Worm (Caenorhabditis elegans): ENCODE measurements around the gene F43B10.1.
A peak's percentile ranks its signal among the peaks of the same experiment; 100 is the strongest.

The F43B10.1 gene

DNA sequence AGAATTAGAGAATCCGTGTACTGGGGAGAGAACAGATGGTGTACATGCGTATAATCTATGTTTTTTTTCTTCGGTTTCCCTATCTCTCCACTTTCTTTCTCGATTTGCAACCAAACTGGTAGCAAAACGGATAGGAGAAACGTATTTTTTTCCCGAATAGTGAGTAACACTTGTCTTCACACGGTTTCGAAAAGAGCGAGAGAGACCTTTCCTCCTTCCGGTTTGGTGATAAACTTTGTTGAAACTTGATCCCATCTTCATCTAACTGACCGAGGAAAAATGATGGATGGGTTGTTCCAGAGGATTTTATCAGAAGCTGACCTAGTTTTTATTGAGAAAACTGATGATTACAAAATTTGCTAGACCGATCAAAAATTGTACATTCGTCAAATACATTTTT lies 4.3 kb downstream of the F43B10.1 start:
- no peak for TF ChIP-seq lsl-1 (GFP tag; optimal IDR thresholded peaks at IDR 0.05)
- TF ChIP-seq zfh-2 (GFP tag; conservative IDR thresholded peaks at IDR 0.05) = no peak
- TF ChIP-seq nhr-179 (tag; optimal IDR thresholded peaks at IDR 0.05) = no peak
- TF ChIP-seq repo-1 (tag; optimal IDR thresholded peaks at IDR 0.05) = no peak
- no peak for TF ChIP-seq Y56A3A.18 (GFP tag; IDR thresholded peaks at IDR 0.05)
- TF ChIP-seq B0035.1 (tag; optimal IDR thresholded peaks at IDR 0.05) = no peak
- TF ChIP-seq xnd-1 (tag; optimal IDR thresholded peaks at IDR 0.05) = no peak
- TF ChIP-seq ets-4 (GFP tag; optimal IDR thresholded peaks at IDR 0.05) = no peak
- TF ChIP-seq rcor-1 (GFP tag; IDR thresholded peaks at IDR 0.05) = no peak
- no peak for TF ChIP-seq ceh-100 (GFP tag; IDR thresholded peaks at IDR 0.05)
- TF ChIP-seq F49E8.2 (tag; optimal IDR thresholded peaks at IDR 0.05; ENCODE audit: insufficient read depth) = no peak
- no peak for TF ChIP-seq ccch-3 (GFP tag; optimal IDR thresholded peaks at IDR 0.05)
- no peak for TF ChIP-seq hsf-1 (GFP tag; IDR thresholded peaks at IDR 0.05)

DNA sequence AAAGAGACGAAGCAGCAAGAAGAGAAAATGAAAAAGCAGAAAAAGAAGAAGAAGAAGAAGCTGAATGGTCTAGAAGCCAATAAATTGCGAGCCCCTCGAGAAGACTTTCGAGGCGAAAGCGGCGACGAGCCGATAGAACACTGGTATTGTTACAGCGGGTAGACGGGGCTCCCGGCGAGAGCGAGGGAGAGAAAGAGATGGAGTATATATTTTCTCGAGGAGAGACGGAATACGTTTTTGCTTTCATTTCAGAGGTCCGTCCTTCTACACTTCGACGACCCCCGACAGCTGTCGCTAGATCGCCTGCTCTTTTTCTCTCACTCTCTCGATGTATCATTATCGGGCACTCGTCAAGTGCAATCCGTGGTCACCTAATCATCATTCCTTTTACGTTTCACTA lies 7.3 kb downstream of the F43B10.1 start:
- TF ChIP-seq B0261.1 (tag; optimal IDR thresholded peaks at IDR 0.05) (no peak), Y95B8A.8 (GFP tag; IDR thresholded peaks at IDR 0.05) (no peak), zfh-2 (GFP tag; conservative IDR thresholded peaks at IDR 0.05) (peak; percentile 72), let-526 (GFP tag; IDR thresholded peaks at IDR 0.05) (no peak), nhr-120 (GFP tag; IDR thresholded peaks at IDR 0.05) (0 out of 2 replicates have a peak, but pooled peaks have one; percentile 6)

DNA sequence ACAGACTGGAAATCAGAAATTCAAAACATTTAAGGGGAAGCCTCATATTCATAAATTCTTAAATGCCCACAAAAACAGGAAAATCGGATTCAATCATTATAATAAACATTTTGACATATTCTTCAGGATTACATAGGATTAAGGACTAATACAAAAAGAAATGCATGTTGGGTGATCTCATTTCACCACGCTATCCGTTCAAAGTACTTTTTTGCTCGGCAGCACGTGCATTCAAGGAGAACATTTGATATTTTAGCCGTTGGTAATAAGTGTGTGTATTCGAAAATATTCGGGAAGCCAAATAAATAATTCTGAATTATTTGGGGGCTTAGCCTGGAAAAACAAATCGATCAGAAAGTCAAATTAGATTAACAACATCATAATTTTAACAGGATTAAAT lies 12.0 kb downstream of the F43B10.1 start:
- TF ChIP-seq lin-35 (GFP tag; optimal IDR thresholded peaks at IDR 0.05) (no peak), snpc-3.4 (tag; optimal IDR thresholded peaks at IDR 0.05) (no peak), ceh-79 (tag; optimal IDR thresholded peaks at IDR 0.05) (no peak), snpc-1.1 (tag; optimal IDR thresholded peaks at IDR 0.05; ENCODE audit: insufficient read depth) (no peak), attf-3 (GFP tag; conservative IDR thresholded peaks at IDR 0.05) (no peak), let-526 (GFP tag; IDR thresholded peaks at IDR 0.05) (no peak), mes-4 (tag; optimal IDR thresholded peaks at IDR 0.05) (no peak)

DNA sequence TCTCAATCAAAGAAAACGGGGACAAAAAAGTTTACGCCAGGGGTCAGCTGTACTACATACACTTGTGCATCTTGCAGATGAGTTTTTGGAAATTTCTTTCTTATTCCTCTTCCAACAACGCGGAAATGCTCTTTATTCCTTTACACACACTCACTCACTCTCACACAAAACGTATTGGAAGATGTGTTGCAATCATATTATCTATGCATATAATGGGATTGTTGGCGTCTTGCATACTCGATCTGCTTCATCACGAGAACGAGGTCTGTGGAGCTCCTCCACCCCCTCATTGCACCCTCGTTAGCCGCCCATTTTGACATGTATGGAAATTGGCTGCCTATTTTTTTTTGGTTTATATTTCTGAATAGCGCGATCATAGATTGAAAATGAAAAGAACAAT lies 13.8 kb downstream of the F43B10.1 start:
- TF ChIP-seq lir-1 (GFP tag; conservative IDR thresholded peaks at IDR 0.05) (no peak), F57C9.4 (tag; optimal IDR thresholded peaks at IDR 0.05) (no peak)

DNA sequence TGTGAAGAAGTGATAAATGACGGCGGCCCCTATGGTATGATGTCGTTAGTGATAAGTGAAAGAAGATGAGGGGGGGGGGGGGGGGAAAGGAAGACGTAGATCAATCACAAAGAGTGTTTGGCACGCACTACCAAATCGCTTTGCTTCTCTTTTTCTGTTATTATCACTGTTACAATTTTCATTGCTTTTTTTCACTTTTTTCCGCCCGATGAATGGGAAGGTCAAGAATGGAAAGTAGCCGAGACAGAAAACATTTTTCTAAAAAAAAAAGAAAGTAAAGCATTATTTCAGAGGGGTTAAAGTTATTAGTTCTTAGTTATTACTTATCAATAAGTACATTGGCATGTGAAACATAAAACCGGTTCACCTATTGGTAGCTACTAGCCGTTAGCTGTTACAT lies 15.4 kb downstream of the F43B10.1 start:
- TF ChIP-seq dox-1 (GFP tag; IDR thresholded peaks at IDR 0.05) (no peak), repo-1 (tag; optimal IDR thresholded peaks at IDR 0.05) (no peak), gei-17 (GFP tag; optimal IDR thresholded peaks at IDR 0.05) (no peak), tbx-9 (tag; optimal IDR thresholded peaks at IDR 0.05; ENCODE audit: borderline replicate concordance) (no peak)

DNA sequence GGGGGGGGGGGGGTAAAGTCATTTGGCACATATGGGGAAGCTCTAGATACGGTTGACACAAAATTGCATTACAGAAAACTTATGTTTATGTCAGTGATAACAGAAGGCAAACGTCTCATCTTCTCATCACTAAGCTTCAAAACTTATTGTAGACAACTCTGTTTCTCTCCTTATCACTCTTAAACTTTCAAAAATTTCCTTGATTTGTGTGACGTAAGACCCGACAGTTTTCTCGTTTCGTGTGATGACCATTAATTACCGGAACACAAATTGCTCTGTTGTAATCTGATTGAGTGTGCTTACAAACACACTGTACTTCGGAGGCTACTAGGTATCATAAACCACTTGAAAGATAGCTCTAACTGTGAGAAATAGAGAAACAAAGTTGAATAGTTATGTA lies 17.7 kb downstream of the F43B10.1 start:
- TF ChIP-seq mxl-1 (tag; optimal IDR thresholded peaks at IDR 0.05) (no peak), F23B12.7 (tag; optimal IDR thresholded peaks at IDR 0.05; ENCODE audit: insufficient read depth) (no peak), ceh-100 (GFP tag; IDR thresholded peaks at IDR 0.05) (no peak), nhr-80 (tag; optimal IDR thresholded peaks at IDR 0.05) (peak; percentile 54)

All from whole organism, young adult.